Worm (Caenorhabditis elegans) whole organism, midembryonic: ENCODE measurements around the gene dcaf-1.
"Not testable (repeated sequence)": the region's sequence is repeated elsewhere in the genome, so short reads cannot be mapped to it uniquely, and the experiment has no call there.

Experiments used
- T22C8.4 ChIP-seq: fragments of 200-800 bp; sonication (Bioruptor generic); IDR thresholded peaks from 2 replicates; pipeline ENCODE4 v1.3.6; 2022; ENCODE audit warnings: missing genetic modification characterization, missing compliant biosample characterization
- cog-1 ChIP-seq: sonication (generic microtip); optimal IDR thresholded peaks from 2 replicates; lab custom pipeline; 2016; ENCODE audit warnings: missing genetic modification characterization, missing compliant biosample characterization
- flt-1 ChIP-seq: fragments of 200-800 bp; sonication (Bioruptor generic); IDR thresholded peaks from 2 replicates; pipeline ENCODE4 v1.3.6; 2022; ENCODE audit warnings: missing genetic modification characterization, missing compliant biosample characterization
- klf-2 ChIP-seq: fragments of 200-800 bp; sonication (Bioruptor generic); conservative IDR thresholded peaks from 2 replicates; pipeline ENCODE4 v1.3.6; 2022; ENCODE audit warnings: missing genetic modification reagents, missing genetic modification characterization, missing compliant biosample characterization
- ref-1 ChIP-seq: fragments of 200-800 bp; sonication (Bioruptor generic); conservative IDR thresholded peaks from 2 replicates; pipeline ENCODE4 v1.3.6; 2022; ENCODE audit warnings: missing genetic modification reagents, missing genetic modification characterization, missing compliant biosample characterization
- tab-1 ChIP-seq: fragments of 200-800 bp; sonication (Bioruptor generic); IDR thresholded peaks from 2 replicates; pipeline ENCODE4 v1.3.6; 2022; ENCODE audit warnings: missing genetic modification characterization, missing compliant biosample characterization
- ztf-23 ChIP-seq: fragments of 200-800 bp; sonication (Bioruptor generic); IDR thresholded peaks from 2 replicates; pipeline ENCODE4 v1.3.6; 2022; ENCODE audit warnings: missing genetic modification reagents, missing genetic modification characterization, missing compliant biosample characterization
- ztf-29 ChIP-seq: fragments of 200-800 bp; sonication (Bioruptor generic); IDR thresholded peaks from 2 replicates; pipeline ENCODE4 v1.3.6; 2022; ENCODE audit warnings: missing genetic modification reagents, missing genetic modification characterization, missing compliant biosample characterization

- TF ChIP-seq flt-1 (GFP tag; lab: Robert Waterston, UW); klf-2; T22C8.4 (GFP tag; lab: Robert Waterston, UW); ref-1 (GFP tag; lab: Robert Waterston, UW); ztf-23 (GFP tag; lab: Robert Waterston, UW); cog-1 (tag; lab: Kevin White, UChicago); ztf-29 (GFP tag; lab: Robert Waterston, UW); tab-1 (GFP tag; lab: Robert Waterston, UW): not testable (repeated sequence)
Observed at ce11 chrIV:9688715-9689114, 17.8 kb downstream of the dcaf-1 start, which contains the start of gene msp-76.
